Worm (Caenorhabditis elegans) whole organism, midembryonic: ENCODE data around the gene fbxa-189.

Source experiments
- T22C8.4 ChIP-seq: fragments of 200-800 bp; sonication (Bioruptor generic); IDR thresholded peaks from 2 replicates; pipeline ENCODE4 v1.3.6; 2022; ENCODE audit warnings: missing genetic modification characterization, missing compliant biosample characterization
- cog-1 ChIP-seq: sonication (generic microtip); optimal IDR thresholded peaks from 2 replicates; lab custom pipeline; 2016; ENCODE audit warnings: missing genetic modification characterization, missing compliant biosample characterization
- flt-1 ChIP-seq: fragments of 200-800 bp; sonication (Bioruptor generic); IDR thresholded peaks from 2 replicates; pipeline ENCODE4 v1.3.6; 2022; ENCODE audit warnings: missing genetic modification characterization, missing compliant biosample characterization
- klf-2 ChIP-seq: fragments of 200-800 bp; sonication (Bioruptor generic); conservative IDR thresholded peaks from 2 replicates; pipeline ENCODE4 v1.3.6; 2022; ENCODE audit warnings: missing genetic modification reagents, missing genetic modification characterization, missing compliant biosample characterization
- med-1 ChIP-seq: sonication (generic microtip); optimal IDR thresholded peaks from 2 replicates; lab custom pipeline; 2017; ENCODE audit warnings: missing genetic modification characterization, mild to moderate bottlenecking, missing compliant biosample characterization, antibody characterized with exemption, missing genetic modification reagents; ENCODE audit not compliant: insufficient read depth
- ref-1 ChIP-seq: fragments of 200-800 bp; sonication (Bioruptor generic); conservative IDR thresholded peaks from 2 replicates; pipeline ENCODE4 v1.3.6; 2022; ENCODE audit warnings: missing genetic modification reagents, missing genetic modification characterization, missing compliant biosample characterization
- tab-1 ChIP-seq: fragments of 200-800 bp; sonication (Bioruptor generic); IDR thresholded peaks from 2 replicates; pipeline ENCODE4 v1.3.6; 2022; ENCODE audit warnings: missing genetic modification characterization, missing compliant biosample characterization
- ztf-23 ChIP-seq: fragments of 200-800 bp; sonication (Bioruptor generic); IDR thresholded peaks from 2 replicates; pipeline ENCODE4 v1.3.6; 2022; ENCODE audit warnings: missing genetic modification reagents, missing genetic modification characterization, missing compliant biosample characterization
- ztf-29 ChIP-seq: fragments of 200-800 bp; sonication (Bioruptor generic); IDR thresholded peaks from 2 replicates; pipeline ENCODE4 v1.3.6; 2022; ENCODE audit warnings: missing genetic modification reagents, missing genetic modification characterization, missing compliant biosample characterization

fbxa-189 gene

ce11 chrV:17322397-17322909 lies 22.6 kb upstream of the fbxa-189 start, which contains the start of gene F31E9.3:
TSS of gene F31E9.3 (plus strand) at chrV:17322590.
- TF ChIP-seq med-1 (GFP tag; lab: Kevin White, UChicago) (no peak), ztf-23 (GFP tag; lab: Robert Waterston, UW) (no peak), klf-2 (no peak), ztf-29 (no peak), tab-1 (GFP tag; lab: Robert Waterston, UW) (no peak), ref-1 (no peak), cog-1 (tag; lab: Kevin White, UChicago) (no peak), T22C8.4 (GFP tag; lab: Robert Waterston, UW) (no peak), flt-1 (no peak)

- TF ChIP-seq cog-1 (tag; lab: Kevin White, UChicago), result no peak
- no peak for TF ChIP-seq med-1 (GFP tag; lab: Kevin White, UChicago)
Observed at ce11 chrV:17323876-17324275, 21.1 kb upstream of the fbxa-189 start.

ce11 chrV:17327867-17328266 lies 17.1 kb upstream of the fbxa-189 start, which contains the start of gene sdz-16:
TSS of gene sdz-16 (minus strand) at chrV:17327967.
- TF ChIP-seq cog-1 (tag; lab: Kevin White, UChicago), result no peak
- no peak for TF ChIP-seq tab-1 (GFP tag; lab: Robert Waterston, UW)
- TF ChIP-seq T22C8.4 (GFP tag; lab: Robert Waterston, UW), result no peak
- no peak for TF ChIP-seq ztf-29
- TF ChIP-seq med-1 (GFP tag; lab: Kevin White, UChicago), result no peak

- TF ChIP-seq ztf-23 (GFP tag; lab: Robert Waterston, UW), result no peak
- TF ChIP-seq cog-1 (tag; lab: Kevin White, UChicago), result no peak
- TF ChIP-seq flt-1, result no peak
- no peak for TF ChIP-seq med-1 (GFP tag; lab: Kevin White, UChicago)
- TF ChIP-seq ref-1, result no peak
- no peak for TF ChIP-seq T22C8.4 (GFP tag; lab: Robert Waterston, UW)
- no peak for TF ChIP-seq klf-2
- TF ChIP-seq ztf-29, result no peak
- no peak for TF ChIP-seq tab-1 (GFP tag; lab: Robert Waterston, UW)
Observed at ce11 chrV:17328497-17328896, 16.5 kb upstream of the fbxa-189 start, which contains the start of gene srg-44. TSS of gene srg-44 (plus strand) at chrV:17328797.

- no peak for TF ChIP-seq flt-1
- no peak for TF ChIP-seq T22C8.4 (GFP tag; lab: Robert Waterston, UW)
- TF ChIP-seq ztf-29, result no peak
- no peak for TF ChIP-seq med-1 (GFP tag; lab: Kevin White, UChicago)
- TF ChIP-seq tab-1 (GFP tag; lab: Robert Waterston, UW), result no peak
- TF ChIP-seq ref-1, result no peak
- TF ChIP-seq ztf-23 (GFP tag; lab: Robert Waterston, UW), result no peak
- TF ChIP-seq cog-1 (tag; lab: Kevin White, UChicago), result no peak
- no peak for TF ChIP-seq klf-2
Observed at ce11 chrV:17331340-17331739, 13.7 kb upstream of the fbxa-189 start, which contains the start of gene fbxa-185. TSS of gene fbxa-185 (plus strand) at chrV:17331640.

ce11 chrV:17339349-17339748 lies 5.7 kb upstream of the fbxa-189 start:
- TF ChIP-seq klf-2 (no peak), med-1 (GFP tag; lab: Kevin White, UChicago) (no peak), T22C8.4 (GFP tag; lab: Robert Waterston, UW) (no peak), ztf-23 (GFP tag; lab: Robert Waterston, UW) (no peak), ref-1 (no peak), cog-1 (tag; lab: Kevin White, UChicago) (no peak), flt-1 (no peak), ztf-29 (no peak), tab-1 (GFP tag; lab: Robert Waterston, UW) (no peak)

- TF ChIP-seq T22C8.4 (GFP tag; lab: Robert Waterston, UW) (no peak), flt-1 (no peak)
Observed at ce11 chrV:17347602-17348001, 2.6 kb downstream of the fbxa-189 start, which contains the start of gene skr-5. TSS of gene skr-5 (plus strand) at chrV:17347902.

ce11 chrV:17350093-17350492 lies 5.1 kb downstream of the fbxa-189 start, which contains the start of gene lsy-27:
TSS of gene lsy-27 (minus strand) at chrV:17350193.
- TF ChIP-seq ref-1, result no peak
- no peak for TF ChIP-seq T22C8.4 (GFP tag; lab: Robert Waterston, UW)
- TF ChIP-seq klf-2, result no peak
- no peak for TF ChIP-seq ztf-29
- TF ChIP-seq med-1 (GFP tag; lab: Kevin White, UChicago), result no peak
- TF ChIP-seq flt-1, result no peak
- no peak for TF ChIP-seq tab-1 (GFP tag; lab: Robert Waterston, UW)
- TF ChIP-seq ztf-23 (GFP tag; lab: Robert Waterston, UW), result no peak
- TF ChIP-seq cog-1 (tag; lab: Kevin White, UChicago), result no peak

- TF ChIP-seq cog-1 (tag; lab: Kevin White, UChicago) (no peak), ref-1 (no peak), klf-2 (no peak), ztf-23 (GFP tag; lab: Robert Waterston, UW) (no peak), med-1 (GFP tag; lab: Kevin White, UChicago) (no peak), tab-1 (GFP tag; lab: Robert Waterston, UW) (no peak), T22C8.4 (GFP tag; lab: Robert Waterston, UW) (no peak)
Observed at ce11 chrV:17352827-17353373, 7.9 kb downstream of the fbxa-189 start, which contains the start of the genes fbxa-134 and F47H4.2. TSS of gene fbxa-134 (minus strand) at chrV:17352870. TSS of gene F47H4.2 (plus strand) at chrV:17353323.

- TF ChIP-seq med-1 (GFP tag; lab: Kevin White, UChicago), result no peak
Observed at ce11 chrV:17376639-17377038, 31.6 kb downstream of the fbxa-189 start, which contains the start of gene Y20C6A.1. TSS of gene Y20C6A.1 (minus strand) at chrV:17376745.
